Worm (Caenorhabditis elegans) whole organism, young adult: ENCODE measurements around the gene fbxa-37.

Experiments
- F22D6.2 ChIP-seq: sonication (generic microtip); optimal IDR thresholded peaks from 2 replicates; lab custom pipeline; 2016; ENCODE audit warnings: mild to moderate bottlenecking, missing genetic modification characterization, missing compliant biosample characterization
- ceh-40 ChIP-seq: fragments of 200-800 bp; sonication (Bioruptor generic); IDR thresholded peaks from 2 replicates; pipeline ENCODE4 v1.3.6; 2022; ENCODE audit warnings: missing genetic modification characterization, missing compliant biosample characterization
- chd-7 ChIP-seq: sonication (generic microtip); optimal IDR thresholded peaks from 2 replicates; lab custom pipeline; 2016; ENCODE audit warnings: mild to moderate bottlenecking, missing genetic modification characterization, moderate library complexity, missing compliant biosample characterization
- dpl-1 ChIP-seq: fragments of 150-350 bp; optimal IDR thresholded peaks from 2 replicates; lab custom pipeline; 2014; ENCODE audit warnings: missing biosample characterization, missing genetic modification reagents, missing genetic modification characterization
- nfyb-1 ChIP-seq: fragments of 200-800 bp; sonication (Bioruptor generic); IDR thresholded peaks from 2 replicates; pipeline ENCODE4 v1.3.6; 2022; ENCODE audit warnings: missing genetic modification reagents, missing genetic modification characterization, missing compliant biosample characterization
- nhr-80 ChIP-seq: sonication (generic microtip); optimal IDR thresholded peaks from 2 replicates; lab custom pipeline; 2016; ENCODE audit warnings: missing genetic modification characterization, missing compliant biosample characterization
- pbrm-1 ChIP-seq: fragments of 200-800 bp; sonication (Bioruptor generic); IDR thresholded peaks from 2 replicates; pipeline ENCODE4 v1.3.6; 2022; ENCODE audit warnings: missing genetic modification reagents, missing genetic modification characterization, missing compliant biosample characterization
- repo-1 ChIP-seq: sonication (generic microtip); optimal IDR thresholded peaks from 2 replicates; lab custom pipeline; 2017; ENCODE audit warnings: mild to moderate bottlenecking, missing genetic modification characterization, missing compliant biosample characterization
- sdz-38 ChIP-seq: sonication (generic microtip); optimal IDR thresholded peaks from 2 replicates; lab custom pipeline; 2016; ENCODE audit warnings: missing genotype, missing genetic modification characterization, missing compliant biosample characterization
- ztf-6 ChIP-seq: fragments of 200-800 bp; sonication (Bioruptor generic); IDR thresholded peaks from 2 replicates; pipeline ENCODE4 v1.3.6; 2022; ENCODE audit warnings: missing genetic modification reagents, missing genetic modification characterization, missing compliant biosample characterization

Gene fbxa-37

DNA sequence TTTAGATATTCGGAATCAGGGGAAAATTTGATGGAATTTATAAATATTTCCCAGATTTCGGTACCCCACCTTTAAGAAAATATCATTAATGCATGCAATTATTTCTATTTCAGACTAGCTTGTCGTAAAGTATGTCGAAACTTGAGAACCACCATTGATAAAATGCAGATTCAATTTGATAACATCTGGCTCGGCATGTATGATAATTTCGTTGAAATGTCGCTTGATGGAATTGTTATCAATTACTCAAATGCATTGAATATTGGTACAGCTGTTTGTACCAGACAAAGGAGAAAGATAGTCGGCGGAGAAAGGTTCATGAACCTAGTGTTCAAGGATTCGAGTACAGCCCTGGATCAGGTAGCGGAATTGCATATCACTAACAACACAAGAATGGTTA, 47.1 kb downstream of the fbxa-37 start, which contains the start of gene Y82E9BL.19:
Gene Y82E9BL.19, plus strand, starts transcription at position 123 of the 400 bp plus-strand sequence.
- TF ChIP-seq pbrm-1 (GFP tag; lab: Robert Waterston, UW) = 0 out of 2 replicates have a peak, but pooled peaks have one; percentile 8
- TF ChIP-seq nhr-80 (tag; lab: Kevin White, UChicago) = peak; percentile 59
- TF ChIP-seq chd-7 (tag; lab: Kevin White, UChicago) = no peak
- TF ChIP-seq sdz-38 = no peak
- no peak for TF ChIP-seq repo-1 (tag; lab: Kevin White, UChicago)
- no peak for TF ChIP-seq ztf-6
- no peak for TF ChIP-seq nfyb-1 (GFP tag; lab: Robert Waterston, UW)
- no peak for TF ChIP-seq F22D6.2 (tag; lab: Kevin White, UChicago)
- no peak for TF ChIP-seq dpl-1 (GFP tag; lab: Kevin White, UChicago)
- TF ChIP-seq ceh-40 (GFP tag; lab: Robert Waterston, UW) = no peak
